Fruit fly (Drosophila melanogaster): ENCODE results near the gene CG44215.

Gene CG44215

DNA sequence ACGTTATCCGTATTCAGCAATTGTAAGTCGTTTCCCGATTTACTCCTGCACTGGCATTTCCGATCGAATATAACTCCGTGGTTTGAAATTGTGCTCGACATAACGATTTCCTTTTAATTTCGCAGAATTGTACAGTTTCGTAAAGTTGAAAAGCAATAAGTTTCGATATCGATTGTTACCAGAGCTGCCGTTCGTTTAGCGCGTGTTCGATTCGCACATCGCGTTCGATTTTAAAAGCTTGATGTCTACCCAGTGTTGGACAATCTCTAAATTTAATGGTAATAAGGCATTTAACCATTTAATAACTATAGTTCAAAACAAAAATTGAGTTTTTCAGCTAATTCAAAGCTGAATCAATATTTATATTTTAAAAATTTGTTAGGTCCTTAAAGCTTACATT, 42.2 kb downstream of the CG44215 start, which contains the start of gene CG14357:
TSS of gene CG14357 (minus strand) at position 101 of the 400 bp plus-strand sequence.
- TF ChIP-seq fkh (GFP tag; optimal IDR thresholded peaks at IDR 0.05) (no peak), CG3919 (GFP tag; optimal IDR thresholded peaks at IDR 0.05) (no peak), CG4318 (GFP tag; optimal IDR thresholded peaks at IDR 0.05) (no peak), dsx (GFP tag; optimal IDR thresholded peaks at IDR 0.05; ENCODE audit: poor library complexity, severe bottlenecking) (no peak), CG8319 (GFP tag; optimal IDR thresholded peaks at IDR 0.05) (no peak), net (GFP tag; optimal IDR thresholded peaks at IDR 0.05) (no peak), Ets96B (tag; optimal IDR thresholded peaks at IDR 0.05) (no peak), CG11902 (GFP tag; optimal IDR thresholded peaks at IDR 0.05) (no peak), Ets21C (GFP tag; optimal IDR thresholded peaks at IDR 0.05) (no peak), CG3032 (tag; optimal IDR thresholded peaks at IDR 0.05) (no peak), CG16779 (tag; optimal IDR thresholded peaks at IDR 0.05) (no peak), Sox102F (GFP tag; optimal IDR thresholded peaks at IDR 0.05) (no peak), Gug (GFP tag; IDR thresholded peaks at IDR 0.05) (no peak), CG10631 (GFP tag; optimal IDR thresholded peaks at IDR 0.05) (no peak), Smox (GFP tag; optimal IDR thresholded peaks at IDR 0.05) (no peak), svp (GFP tag) (no peak), Sox15 (GFP tag; optimal IDR thresholded peaks at IDR 0.05) (no peak)

DNA sequence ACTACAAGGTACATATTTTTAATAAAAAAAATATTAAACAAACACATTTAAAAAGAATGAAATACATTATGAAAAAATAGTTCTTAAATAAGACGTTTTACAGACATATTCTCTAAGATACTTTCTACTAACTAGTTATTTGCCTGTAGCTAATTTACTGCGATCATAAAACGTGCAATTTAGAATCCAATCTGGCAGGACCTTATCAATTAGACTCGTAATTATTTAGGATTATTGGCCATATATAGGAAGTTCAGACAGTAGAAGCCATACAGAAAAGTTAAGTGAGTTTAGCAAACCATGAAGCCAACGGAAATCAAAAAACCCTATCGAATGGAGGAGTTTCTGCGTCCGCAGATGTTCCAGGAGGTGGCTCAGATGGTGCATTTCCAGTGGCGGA, 45.1 kb downstream of the CG44215 start, which contains the start of gene Or88a:
TSS of gene Or88a (plus strand) at position 301 of the 400 bp plus-strand sequence.
- TF ChIP-seq CG4318 (GFP tag; optimal IDR thresholded peaks at IDR 0.05) (no peak), CG15336 (GFP tag; IDR thresholded peaks at IDR 0.05) (no peak)

dm6 chr3R:14108158-14108921, 45.9 kb downstream of the CG44215 start, which contains the start of gene CG12402:
CG12402 (minus strand) TSS chr3R:14108321.
- TF ChIP-seq CG15336 (GFP tag; IDR thresholded peaks at IDR 0.05) (peak; percentile 60; the same call in 1 of the 2 replicates), Smox (GFP tag; optimal IDR thresholded peaks at IDR 0.05) (no peak), ss (GFP tag; optimal IDR thresholded peaks at IDR 0.05) (peak in 1 of 2 experiments; percentile 35), Eip93F (GFP tag; optimal IDR thresholded peaks at IDR 0.05) (no peak), eg (GFP tag; IDR thresholded peaks at IDR 0.05) (peak; percentile 69), CG8319 (GFP tag; optimal IDR thresholded peaks at IDR 0.05) (no peak), Hr38 (GFP tag; optimal IDR thresholded peaks at IDR 0.05) (no peak), dsx (GFP tag; optimal IDR thresholded peaks at IDR 0.05; ENCODE audit: poor library complexity, severe bottlenecking) (no peak), CG10669 (GFP tag; optimal IDR thresholded peaks at IDR 0.05) (peak; percentile 35), fkh (GFP tag; optimal IDR thresholded peaks at IDR 0.05) (peak; percentile 94), Sox14 (GFP tag; optimal IDR thresholded peaks at IDR 0.05) (no peak), Hr4 (GFP tag; optimal IDR thresholded peaks at IDR 0.05) (peak; percentile 14), fd85E (GFP tag; optimal IDR thresholded peaks at IDR 0.05) (no peak), pdm3 (GFP tag; optimal IDR thresholded peaks at IDR 0.05) (peak; percentile 49), Blimp-1 (GFP tag; optimal IDR thresholded peaks at IDR 0.05) (no peak), CG9139 (GFP tag; optimal IDR thresholded peaks at IDR 0.05) (no peak), CG4318 (GFP tag; optimal IDR thresholded peaks at IDR 0.05) (no peak), CG32006 (GFP tag; optimal IDR thresholded peaks at IDR 0.05) (peak; percentile 35), achi (GFP tag; optimal IDR thresholded peaks at IDR 0.05) (peak; percentile 34), CG8632 (GFP tag; optimal IDR thresholded peaks at IDR 0.05) (peak; percentile 38), Lpt (GFP tag; optimal IDR thresholded peaks at IDR 0.05) (peak; percentile 14), svp (GFP tag) (no peak), Sox102F (GFP tag; optimal IDR thresholded peaks at IDR 0.05) (peak; percentile 26), CG11294 (GFP tag; IDR thresholded peaks at IDR 0.05) (peak; percentile 51), esn (GFP tag; optimal IDR thresholded peaks at IDR 0.05) (no peak), CG10631 (GFP tag; optimal IDR thresholded peaks at IDR 0.05) (peak; percentile 37), CG16779 (tag; optimal IDR thresholded peaks at IDR 0.05) (peak; percentile 11), cyc (GFP tag; optimal IDR thresholded peaks at IDR 0.05) (no peak), CG6792 (GFP tag; optimal IDR thresholded peaks at IDR 0.05) (peak; percentile 49), CG7368 (GFP tag; optimal IDR thresholded peaks at IDR 0.05) (peak; percentile 23), OdsH (GFP tag; optimal IDR thresholded peaks at IDR 0.05) (peak; percentile 6), CG6854 (GFP tag; optimal IDR thresholded peaks at IDR 0.05) (no peak), CG6808 (GFP tag; optimal IDR thresholded peaks at IDR 0.05) (peak; percentile 30), Eip78C (GFP tag) (peak; percentile 88), fd59A (GFP tag; optimal IDR thresholded peaks at IDR 0.05) (peak; percentile 18), CG11902 (GFP tag; optimal IDR thresholded peaks at IDR 0.05) (no peak), CG11762 (GFP tag; optimal IDR thresholded peaks at IDR 0.05; ENCODE audit: insufficient read depth) (no peak), CG34406 (GFP tag; optimal IDR thresholded peaks at IDR 0.05) (peak; percentile 17)

All from whole organism, prepupa.